Worm (Caenorhabditis elegans) whole organism, mixed stage, embryonic: Measurements from ENCODE around the gene hrg-10.

ENCODE experiments used
- M03D4.4 ChIP-seq: sonication (generic microtip); optimal IDR thresholded peaks from 2 replicates; lab custom pipeline; 2017; ENCODE audit warnings: mild to moderate bottlenecking, missing genetic modification characterization, missing compliant biosample characterization
- ceh-39 ChIP-seq: fragments of 150-350 bp; optimal IDR thresholded peaks from 2 replicates; lab custom pipeline; 2014; ENCODE audit warnings: missing biosample characterization, missing genetic modification characterization
- ceh-43 ChIP-seq: fragments of 200-800 bp; sonication (Bioruptor generic); optimal IDR thresholded peaks from 2 replicates; lab custom pipeline; 2018; ENCODE audit warnings: mild to moderate bottlenecking, missing genetic modification characterization, moderate library complexity, missing compliant biosample characterization
- ceh-83 ChIP-seq: fragments of 200-800 bp; sonication (Bioruptor generic); optimal IDR thresholded peaks from 2 replicates; lab custom pipeline; 2018; ENCODE audit warnings: mild to moderate bottlenecking, missing genetic modification characterization, missing compliant biosample characterization
- ces-1 ChIP-seq: fragments of 150-350 bp; optimal IDR thresholded peaks from 2 replicates; lab custom pipeline; 2014; ENCODE audit warnings: missing biosample characterization, missing genetic modification reagents, missing genetic modification characterization
- cnd-1 ChIP-seq: fragments of 200-800 bp; sonication (Bioruptor generic); optimal IDR thresholded peaks from 2 replicates; lab custom pipeline; 2018; ENCODE audit warnings: mild to moderate bottlenecking, missing genetic modification characterization, missing compliant biosample characterization
- drap-1 ChIP-seq: fragments of 200-800 bp; sonication (Bioruptor generic); optimal IDR thresholded peaks from 3 replicates; lab custom pipeline; 2018; ENCODE audit warnings: mild to moderate bottlenecking, missing genetic modification characterization, missing compliant biosample characterization
- elt-1 ChIP-seq: sonication (generic microtip); optimal IDR thresholded peaks from 2 replicates; lab custom pipeline; 2017; ENCODE audit warnings: missing genetic modification characterization, mild to moderate bottlenecking, missing compliant biosample characterization, antibody characterized with exemption, moderate library complexity, borderline replicate concordance; ENCODE audit not compliant: insufficient read depth
- elt-3 ChIP-seq: fragments of 150-350 bp; optimal IDR thresholded peaks from 2 replicates; lab custom pipeline; 2014; ENCODE audit warnings: missing biosample characterization, missing genetic modification characterization
- flh-1 ChIP-seq: fragments of 200-800 bp; sonication (Bioruptor generic); optimal IDR thresholded peaks from 2 replicates; lab custom pipeline; 2018; ENCODE audit warnings: mild to moderate bottlenecking, missing genetic modification characterization, moderate library complexity, missing compliant biosample characterization
- ham-2 ChIP-seq: fragments of 200-800 bp; sonication (Bioruptor generic); optimal IDR thresholded peaks from 2 replicates; lab custom pipeline; 2018; ENCODE audit warnings: mild to moderate bottlenecking, missing genetic modification characterization, missing compliant biosample characterization
- hlh-1 ChIP-seq: fragments of 150-350 bp; optimal IDR thresholded peaks from 2 replicates; lab custom pipeline; 2014; ENCODE audit warnings: missing biosample characterization, missing genetic modification reagents, missing genetic modification characterization
- lin-13 ChIP-seq: fragments of 150-350 bp; optimal IDR thresholded peaks from 2 replicates; lab custom pipeline; 2014; ENCODE audit warnings: missing biosample characterization, missing genetic modification characterization
- lin-32 ChIP-seq: fragments of 200-800 bp; sonication (Bioruptor generic); optimal IDR thresholded peaks from 2 replicates; lab custom pipeline; 2018; ENCODE audit warnings: mild to moderate bottlenecking, missing genetic modification characterization, missing compliant biosample characterization
- lsy-2 ChIP-seq: fragments of 150-350 bp; optimal IDR thresholded peaks from 2 replicates; lab custom pipeline; 2014; ENCODE audit warnings: missing biosample characterization, missing genetic modification characterization
- mab-5 ChIP-seq: fragments of 150-350 bp; optimal IDR thresholded peaks from 2 replicates; lab custom pipeline; 2014; ENCODE audit warnings: missing biosample characterization, missing genetic modification characterization
- mep-1 ChIP-seq: fragments of 150-350 bp; optimal IDR thresholded peaks from 2 replicates; lab custom pipeline; 2017; ENCODE audit warnings: missing biosample characterization, missing genetic modification reagents, missing genetic modification characterization, inconsistent platforms
- mls-2 ChIP-seq: sonication (generic microtip); optimal IDR thresholded peaks from 2 replicates; lab custom pipeline; 2016; ENCODE audit warnings: mild to moderate bottlenecking, missing genetic modification characterization, moderate library complexity, missing compliant biosample characterization
- nhr-12 ChIP-seq: fragments of 150-350 bp; optimal IDR thresholded peaks from 2 replicates; lab custom pipeline; 2014; ENCODE audit warnings: missing biosample characterization, missing genetic modification characterization
- nhr-76 ChIP-seq: sonication (generic microtip); optimal IDR thresholded peaks from 2 replicates; lab custom pipeline; 2017; ENCODE audit warnings: missing biosample characterization, missing genetic modification characterization
- pha-4 ChIP-seq: fragments of 150-350 bp; optimal IDR thresholded peaks from 2 replicates; lab custom pipeline; 2018; ENCODE audit warnings: missing biosample characterization, missing genetic modification reagents, missing genetic modification characterization
- snpc-4 ChIP-seq: fragments of 150-350 bp; optimal IDR thresholded peaks from 2 replicates; lab custom pipeline; 2014; ENCODE audit warnings: missing biosample characterization, missing genetic modification characterization
- sptf-1 ChIP-seq: sonication (generic microtip); optimal IDR thresholded peaks from 2 replicates; lab custom pipeline; 2017; ENCODE audit warnings: mild to moderate bottlenecking, missing genetic modification characterization, moderate library complexity, missing compliant biosample characterization
- tbx-8 ChIP-seq: fragments of 200-800 bp; sonication (Bioruptor generic); optimal IDR thresholded peaks from 2 replicates; lab custom pipeline; 2018; ENCODE audit warnings: mild to moderate bottlenecking, missing genetic modification characterization, moderate library complexity, missing compliant biosample characterization
- unc-120 ChIP-seq: sonication (generic microtip); optimal IDR thresholded peaks from 2 replicates; lab custom pipeline; 2017; ENCODE audit warnings: missing genetic modification characterization, missing compliant biosample characterization; ENCODE audit not compliant: poor library complexity, severe bottlenecking
- unc-39 ChIP-seq: fragments of 150-350 bp; optimal IDR thresholded peaks from 2 replicates; lab custom pipeline; 2014; ENCODE audit warnings: missing biosample characterization, missing genetic modification characterization
- unc-62 ChIP-seq: fragments of 150-350 bp; optimal IDR thresholded peaks from 2 replicates; lab custom pipeline; 2014; ENCODE audit warnings: missing biosample characterization, missing genetic modification reagents, missing genetic modification characterization
- zip-8 ChIP-seq: fragments of 150-350 bp; optimal IDR thresholded peaks from 2 replicates; lab custom pipeline; 2014; ENCODE audit warnings: missing biosample characterization, missing genetic modification characterization
- ztf-11 ChIP-seq: fragments of 150-350 bp; optimal IDR thresholded peaks from 2 replicates; lab custom pipeline; 2014; ENCODE audit warnings: missing biosample characterization, missing genetic modification characterization

hrg-10 gene

DNA sequence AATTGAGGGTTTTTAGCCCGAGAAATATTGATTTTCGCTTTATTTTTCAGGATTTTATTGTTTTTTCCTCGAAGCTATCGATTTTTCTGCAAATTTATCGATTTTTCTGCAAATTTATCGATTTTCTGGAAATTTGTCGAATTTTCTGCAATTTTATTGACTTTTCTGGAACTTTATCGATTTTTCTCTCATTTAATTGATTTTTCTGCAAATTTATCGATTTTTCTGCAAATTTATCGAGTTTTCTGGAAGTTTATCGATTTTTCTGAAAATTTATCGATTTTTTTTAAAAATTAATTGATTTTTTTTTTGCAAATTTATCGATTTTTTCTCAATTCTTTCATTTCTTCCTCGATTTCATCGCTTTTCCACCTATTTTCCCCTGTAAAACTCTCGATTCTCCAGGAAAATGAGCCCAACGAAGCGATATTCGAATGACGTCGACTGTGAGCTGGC lies 36.4 kb upstream of the hrg-10 start, which contains the start of gene gtf-2F2:
Gene gtf-2F2, plus strand, starts transcription at position 406 of the 456 bp plus-strand sequence.
- TF ChIP-seq lin-32 (GFP tag; lab: Kevin White, UChicago) (no peak), elt-3 (tag; lab: Kevin White, UChicago) (no peak), flh-1 (GFP tag; lab: Kevin White, UChicago) (no peak), ceh-83 (GFP tag; lab: Kevin White, UChicago) (no peak), sptf-1 (tag; lab: Kevin White, UChicago) (no peak), nhr-76 (tag; lab: Kevin White, UChicago) (no peak), ztf-11 (tag; lab: Kevin White, UChicago) (no peak), unc-120 (tag; lab: Kevin White, UChicago) (no peak), ceh-43 (GFP tag; lab: Kevin White, UChicago) (no peak), elt-1 (tag; lab: Kevin White, UChicago) (no peak), tbx-8 (no peak), unc-62 (GFP tag; lab: Kevin White, UChicago) (no peak)

ce11 chrV:18993017-18993416 lies 35.9 kb upstream of the hrg-10 start:
- TF ChIP-seq mab-5 (no peak), cnd-1 (tag; lab: Kevin White, UChicago) (no peak), ham-2 (GFP tag; lab: Kevin White, UChicago) (no peak), zip-8 (peak; percentile 97), unc-120 (tag; lab: Kevin White, UChicago) (no peak), nhr-12 (tag; lab: Kevin White, UChicago) (no peak)

DNA sequence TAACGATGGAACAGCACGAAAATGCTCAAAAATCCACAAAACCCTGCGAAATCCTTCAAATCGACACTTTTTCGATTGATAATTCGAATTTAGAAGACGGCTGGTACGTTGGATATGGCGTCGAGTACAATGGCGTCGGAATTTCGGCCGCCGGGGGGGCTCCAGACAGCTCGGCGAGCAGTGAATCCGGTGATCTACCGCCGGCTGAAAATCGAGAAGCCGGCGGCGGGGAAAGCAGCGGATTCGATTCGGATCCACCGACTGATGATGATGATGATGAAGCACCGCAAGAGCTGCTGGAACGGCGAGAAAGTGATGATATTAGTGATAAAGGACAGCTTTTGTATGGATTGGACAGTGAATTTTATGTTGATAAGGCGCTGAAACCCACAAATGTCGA lies 33.8 kb upstream of the hrg-10 start:
- TF ChIP-seq lin-32 (GFP tag; lab: Kevin White, UChicago) (no peak), M03D4.4 (no peak), snpc-4 (tag; lab: Kevin White, UChicago) (no peak), elt-3 (tag; lab: Kevin White, UChicago) (no peak), ham-2 (GFP tag; lab: Kevin White, UChicago) (no peak), tbx-8 (no peak), flh-1 (GFP tag; lab: Kevin White, UChicago) (no peak), ceh-39 (tag; lab: Kevin White, UChicago) (no peak), drap-1 (no peak), elt-1 (tag; lab: Kevin White, UChicago) (no peak), ceh-43 (GFP tag; lab: Kevin White, UChicago) (no peak), mep-1 (tag; lab: Kevin White, UChicago) (no peak), ceh-83 (GFP tag; lab: Kevin White, UChicago) (no peak), zip-8 (no peak), pha-4 (no peak), unc-39 (no peak), cnd-1 (tag; lab: Kevin White, UChicago) (no peak)

- TF ChIP-seq ces-1 (GFP tag; lab: Kevin White, UChicago) = peak; percentile 28
- no peak for TF ChIP-seq mab-5
- TF ChIP-seq hlh-1 = no peak
- peak; percentile 79 for TF ChIP-seq lin-13 (tag; lab: Kevin White, UChicago)
- TF ChIP-seq pha-4 = peak; percentile 53
- TF ChIP-seq mep-1 (tag; lab: Kevin White, UChicago) = peak; percentile 62
- peak; percentile 74 for TF ChIP-seq drap-1
- TF ChIP-seq lsy-2 = peak; percentile 24
These were observed 33.3 kb upstream of the hrg-10 start, which contains the start of the genes reps-1 and Y39B6A.37 for ce11 chrV:18990238-18990901. Gene reps-1 (minus strand): TSS chrV:18990500. Gene Y39B6A.37 (plus strand): TSS chrV:18990851.

DNA sequence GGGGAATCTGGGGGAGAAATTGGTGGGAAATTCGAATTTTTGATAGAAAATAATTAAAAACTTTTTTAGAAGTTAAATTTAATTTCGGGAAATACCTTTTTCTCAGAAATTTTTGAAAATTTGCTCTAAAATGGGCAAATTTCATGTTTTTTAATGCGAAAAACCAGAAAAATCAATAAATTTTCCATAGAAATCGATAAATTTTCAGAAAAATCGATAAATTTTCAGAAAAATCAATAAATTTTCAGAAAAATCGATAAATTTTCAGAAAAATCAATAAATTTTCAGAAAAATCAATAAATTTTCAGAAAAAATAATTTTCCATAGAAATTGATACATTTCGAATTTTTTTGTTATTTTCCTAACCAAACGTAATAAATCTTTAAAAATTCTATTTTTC lies 29.0 kb upstream of the hrg-10 start:
- TF ChIP-seq mls-2 (tag; lab: Kevin White, UChicago) (no peak), nhr-76 (tag; lab: Kevin White, UChicago) (no peak), zip-8 (no peak), mep-1 (tag; lab: Kevin White, UChicago) (no peak), mab-5 (no peak), tbx-8 (no peak), unc-39 (no peak), pha-4 (no peak)
- TF ChIP-seq, all 35 proteins: peak for 0
